Fruit fly (Drosophila melanogaster) whole organism, embryonic: Measurements from ENCODE around the gene ast.
A peak's percentile ranks its signal among the peaks of the same experiment; 100 is the strongest.

Experiments used
- Ada2b ChIP-seq: fragments of 200-800 bp; sonication (Bioruptor generic); IDR thresholded peaks from 2 replicates; pipeline ENCODE4 v1.3.6; 2022; ENCODE audit warnings: missing biosample characterization, missing genetic modification characterization
- CG10959 ChIP-seq: fragments of 200-800 bp; sonication (Bioruptor generic); IDR thresholded peaks from 2 replicates; pipeline ENCODE4 v1.3.6; 2022; ENCODE audit warnings: missing biosample characterization, missing genetic modification characterization
- CG11456 ChIP-seq: fragments of 200-800 bp; sonication (Bioruptor generic); IDR thresholded peaks from 3 replicates; pipeline ENCODE4 v1.3.6; 2022; ENCODE audit warnings: missing biosample characterization, missing genetic modification characterization
- CG11504 ChIP-seq: fragments of 200-800 bp; sonication (Bioruptor generic); optimal IDR thresholded peaks from 3 replicates; lab custom pipeline; 2019; ENCODE audit warnings: missing biosample characterization, mild to moderate bottlenecking, missing genetic modification characterization, moderate library complexity
- CG12659 ChIP-seq: fragments of 200-800 bp; sonication (Bioruptor generic); optimal IDR thresholded peaks from 3 replicates; lab custom pipeline; 2017; ENCODE audit warnings: mild to moderate bottlenecking, missing biosample characterization, missing genetic modification reagents, missing genetic modification characterization
- CG14050 ChIP-seq: fragments of 200-800 bp; sonication (Bioruptor generic); IDR thresholded peaks from 3 replicates; pipeline ENCODE4 v1.3.6; 2022; ENCODE audit warnings: missing biosample characterization, missing genetic modification characterization
- CG14667 ChIP-seq: fragments of 200-800 bp; sonication (Bioruptor generic); IDR thresholded peaks from 2 replicates; pipeline ENCODE4 v1.3.6; 2022; ENCODE audit warnings: missing biosample characterization, missing genetic modification characterization
- CG17385 ChIP-seq: fragments of 200-800 bp; sonication (Bioruptor generic); optimal IDR thresholded peaks from 3 replicates; lab custom pipeline; 2018; ENCODE audit warnings: missing biosample characterization, mild to moderate bottlenecking, missing genetic modification characterization
- CG17568 ChIP-seq: fragments of 200-800 bp; sonication (Bioruptor generic); optimal IDR thresholded peaks from 2 replicates; lab custom pipeline; 2018; ENCODE audit warnings: missing biosample characterization, mild to moderate bottlenecking, missing genetic modification characterization, moderate library complexity
- CG18599 ChIP-seq: fragments of 200-800 bp; sonication (Bioruptor generic); optimal IDR thresholded peaks from 3 replicates; lab custom pipeline; 2017; ENCODE audit warnings: missing biosample characterization, missing genetic modification characterization, mild to moderate bottlenecking, moderate library complexity, missing genetic modification reagents
- CG31224 ChIP-seq: fragments of 200-800 bp; sonication (Bioruptor generic); IDR thresholded peaks from 2 replicates; pipeline ENCODE4 v1.3.6; 2022; ENCODE audit warnings: missing biosample characterization, missing genetic modification characterization
- CG3163 ChIP-seq: fragments of 200-800 bp; sonication (Bioruptor generic); optimal IDR thresholded peaks from 3 replicates; lab custom pipeline; 2016; ENCODE audit warnings: missing biosample characterization, missing genetic modification characterization
- CG34376 ChIP-seq: fragments of 200-800 bp; sonication (Bioruptor generic); optimal IDR thresholded peaks from 2 replicates; lab custom pipeline; 2018; ENCODE audit warnings: missing biosample characterization, mild to moderate bottlenecking, missing genetic modification characterization
- CG3995 ChIP-seq: fragments of 200-800 bp; sonication (Bioruptor generic); optimal IDR thresholded peaks from 3 replicates; lab custom pipeline; 2016; ENCODE audit warnings: missing biosample characterization, missing genetic modification characterization
- CG4282 ChIP-seq: fragments of 200-800 bp; sonication (Bioruptor generic); optimal IDR thresholded peaks from 2 replicates; lab custom pipeline; 2016; ENCODE audit warnings: missing biosample characterization, missing genetic modification characterization
- CG4404 ChIP-seq: fragments of 200-800 bp; sonication (Bioruptor generic); IDR thresholded peaks from 2 replicates; pipeline ENCODE4 v1.3.6; 2022; ENCODE audit warnings: missing biosample characterization, missing genetic modification characterization
- CG4707 ChIP-seq: fragments of 200-800 bp; sonication (Bioruptor generic); optimal IDR thresholded peaks from 2 replicates; lab custom pipeline; 2018; ENCODE audit warnings: missing biosample characterization, mild to moderate bottlenecking, missing genetic modification characterization, moderate library complexity
- CG5180 ChIP-seq: fragments of 200-800 bp; sonication (Bioruptor generic); optimal IDR thresholded peaks from 3 replicates; lab custom pipeline; 2017; ENCODE audit warnings: missing biosample characterization, missing genetic modification characterization, mild to moderate bottlenecking, moderate library complexity, missing genetic modification reagents
- CG5245 ChIP-seq: fragments of 200-800 bp; sonication (Bioruptor generic); optimal IDR thresholded peaks from 3 replicates; lab custom pipeline; 2016; ENCODE audit warnings: missing biosample characterization, missing genetic modification characterization
- CG6689 ChIP-seq: fragments of 200-800 bp; sonication (Bioruptor generic); IDR thresholded peaks from 2 replicates; pipeline ENCODE4 v1.3.6; 2022; ENCODE audit warnings: missing biosample characterization, missing genetic modification characterization
- CG9215 ChIP-seq: fragments of 200-800 bp; sonication (Bioruptor generic); IDR thresholded peaks from 2 replicates; pipeline ENCODE4 v1.3.6; 2022; ENCODE audit warnings: missing biosample characterization, missing genetic modification characterization
- CrebB ChIP-seq: fragments of 200-800 bp; sonication (Bioruptor generic); optimal IDR thresholded peaks from 3 replicates; lab custom pipeline; 2018; ENCODE audit warnings: missing biosample characterization, mild to moderate bottlenecking, missing genetic modification characterization
- D19A ChIP-seq: fragments of 200-800 bp; optimal IDR thresholded peaks from 3 replicates; lab custom pipeline; 2019; ENCODE audit warnings: missing biosample characterization, mild to moderate bottlenecking, missing genetic modification characterization, moderate library complexity
- D19B ChIP-seq: fragments of 200-800 bp; sonication (Bioruptor generic); optimal IDR thresholded peaks from 2 replicates; lab custom pipeline; 2017; ENCODE audit warnings: missing biosample characterization, mild to moderate bottlenecking, missing genetic modification characterization
- Eip74EF ChIP-seq, 2 experiments: fragments of 200-800 bp in 1 of 2; fragments of >200 bp in 1 of 2; sonication (Bioruptor generic) in 1 of 2; optimal IDR thresholded peaks; 2 replicates each; lab custom pipeline; 2017 to 2019; ENCODE audit warnings: missing biosample characterization in 2 of 2, missing genetic modification characterization in 2 of 2, mild to moderate bottlenecking in 1 of 2, moderate library complexity in 1 of 2
- Fer3 ChIP-seq: fragments of 200-800 bp; sonication (Bioruptor generic); optimal IDR thresholded peaks from 2 replicates; lab custom pipeline; 2018; ENCODE audit warnings: missing biosample characterization, mild to moderate bottlenecking, missing genetic modification characterization, moderate library complexity
- H15 ChIP-seq: fragments of 200-800 bp; sonication (Bioruptor generic); IDR thresholded peaks from 3 replicates; pipeline ENCODE4 v1.3.6; 2022; ENCODE audit warnings: missing biosample characterization, missing genetic modification characterization
- Oli ChIP-seq: fragments of 200-800 bp; sonication (Bioruptor generic); optimal IDR thresholded peaks from 2 replicates; lab custom pipeline; 2018; ENCODE audit warnings: missing biosample characterization, mild to moderate bottlenecking, missing genetic modification characterization, moderate library complexity
- Sox102F ChIP-seq: fragments of 200-800 bp; sonication (Bioruptor generic); optimal IDR thresholded peaks from 2 replicates; lab custom pipeline; 2018; ENCODE audit warnings: missing biosample characterization, mild to moderate bottlenecking, missing genetic modification characterization, moderate library complexity
- Ssrp ChIP-seq: fragments of 200-800 bp; sonication (Bioruptor generic); optimal IDR thresholded peaks from 2 replicates; lab custom pipeline; 2018; ENCODE audit warnings: missing biosample characterization, mild to moderate bottlenecking, missing genetic modification characterization, moderate library complexity
- chif ChIP-seq, 2 experiments: fragments of 200-800 bp; sonication (Bioruptor generic); optimal IDR thresholded peaks; 3 replicates each; lab custom pipeline; 2016; ENCODE audit warnings: missing biosample characterization in 2 of 2, missing genetic modification characterization in 2 of 2
- dati ChIP-seq: fragments of 200-800 bp; sonication (Bioruptor generic); IDR thresholded peaks from 2 replicates; pipeline ENCODE4 v1.3.6; 2022; ENCODE audit warnings: missing biosample characterization, missing genetic modification characterization
- dmrt11E ChIP-seq: fragments of 200-800 bp; sonication (Bioruptor generic); optimal IDR thresholded peaks from 3 replicates; lab custom pipeline; 2018; ENCODE audit warnings: missing biosample characterization, mild to moderate bottlenecking, missing genetic modification characterization, moderate library complexity
- en ChIP-seq: fragments of 200-800 bp; sonication (Bioruptor generic); optimal IDR thresholded peaks from 2 replicates; lab custom pipeline; 2016; ENCODE audit warnings: missing biosample characterization, missing genetic modification characterization
- gt ChIP-seq: fragments of 200-800 bp; sonication (Bioruptor generic); IDR thresholded peaks from 2 replicates; pipeline ENCODE4 v1.3.6; 2022; ENCODE audit warnings: missing biosample characterization, missing genetic modification characterization
- her ChIP-seq: fragments of 200-800 bp; sonication (Bioruptor generic); optimal IDR thresholded peaks from 2 replicates; lab custom pipeline; 2016; ENCODE audit warnings: missing biosample characterization, missing genetic modification characterization
- ind ChIP-seq: fragments of 200-800 bp; sonication (Bioruptor generic); optimal IDR thresholded peaks from 3 replicates; lab custom pipeline; 2016; ENCODE audit warnings: missing biosample characterization, missing genetic modification characterization
- lbe ChIP-seq: fragments of 200-800 bp; sonication (Bioruptor generic); optimal IDR thresholded peaks from 2 replicates; lab custom pipeline; 2016; ENCODE audit warnings: missing biosample characterization, mild to moderate bottlenecking, missing genetic modification characterization
- lola ChIP-seq, 3 experiments: fragments of >200 bp in 2 of 3; fragments of 200-800 bp in 1 of 3; sonication (Bioruptor generic) in 1 of 3; optimal IDR thresholded peaks; 2 replicates each; lab custom pipeline; 2017 to 2019; ENCODE audit warnings: missing biosample characterization in 3 of 3, missing genetic modification characterization in 3 of 3, mild to moderate bottlenecking in 1 of 3, moderate library complexity in 1 of 3
- lov ChIP-seq, 2 experiments: fragments of 200-800 bp in 1 of 2; fragments of >200 bp in 1 of 2; sonication (Bioruptor generic) in 1 of 2; IDR thresholded peaks in 1 of 2; optimal IDR thresholded peaks in 1 of 2; 2 replicates in 1 of 2; 3 replicates in 1 of 2; pipeline versions ENCODE4 v1.3.6 to Lab custom; 2017 to 2022; ENCODE audit warnings: missing biosample characterization in 1 of 2, missing genetic modification characterization in 1 of 2
- nerfin-2 ChIP-seq: fragments of 200-800 bp; sonication (Bioruptor generic); IDR thresholded peaks from 2 replicates; pipeline ENCODE4 v1.3.6; 2022; ENCODE audit warnings: missing biosample characterization, missing genetic modification characterization; ENCODE audit not compliant: partially characterized antibody
- repo ChIP-seq: fragments of 200-800 bp; sonication (Bioruptor generic); optimal IDR thresholded peaks from 2 replicates; lab custom pipeline; 2016; ENCODE audit warnings: missing biosample characterization, missing genetic modification characterization
- sisA ChIP-seq: fragments of 200-800 bp; sonication (Bioruptor generic); IDR thresholded peaks from 2 replicates; pipeline ENCODE4 v1.3.6; 2022; ENCODE audit warnings: missing biosample characterization, missing genetic modification characterization
- slbo ChIP-seq: fragments of 200-800 bp; sonication (Bioruptor generic); IDR thresholded peaks from 2 replicates; pipeline ENCODE4 v1.3.6; 2022; ENCODE audit warnings: missing biosample characterization, missing genetic modification characterization
- sob ChIP-seq: fragments of 200-800 bp; sonication (Bioruptor generic); IDR thresholded peaks from 2 replicates; pipeline ENCODE4 v1.3.6; 2022; ENCODE audit warnings: missing biosample characterization, missing genetic modification characterization
- sqz ChIP-seq: fragments of 200-800 bp; sonication (Bioruptor generic); optimal IDR thresholded peaks from 3 replicates; lab custom pipeline; 2018; ENCODE audit warnings: missing biosample characterization, mild to moderate bottlenecking, missing genetic modification characterization
- sr ChIP-seq: fragments of 200-800 bp; sonication (Bioruptor generic); IDR thresholded peaks from 3 replicates; pipeline ENCODE4 v1.3.6; 2022; ENCODE audit warnings: missing biosample characterization, missing genetic modification characterization
- stwl ChIP-seq: fragments of 200-800 bp; sonication (Bioruptor generic); optimal IDR thresholded peaks from 3 replicates; lab custom pipeline; 2018; ENCODE audit warnings: missing biosample characterization, mild to moderate bottlenecking, missing genetic modification characterization, moderate library complexity
- tap ChIP-seq: fragments of 200-800 bp; optimal IDR thresholded peaks from 3 replicates; lab custom pipeline; 2019; ENCODE audit warnings: missing biosample characterization, mild to moderate bottlenecking, missing genetic modification characterization, moderate library complexity
- z ChIP-seq: fragments of 200-800 bp; sonication (Bioruptor generic); IDR thresholded peaks from 3 replicates; pipeline ENCODE4 v1.3.6; 2022; ENCODE audit warnings: missing biosample characterization, missing genetic modification characterization

Gene ast

dm6 chr2L:1070332-1070731 is 7.4 kb upstream of the ast start (continued):
- TF ChIP-seq chif (GFP tag; optimal IDR thresholded peaks at IDR 0.05; lab: Kevin White, UChicago) (peak; percentile 20 to 31), CG5180 (GFP tag; lab: Kevin White, UChicago) (no peak), gt (GFP tag; lab: Robert Waterston, UW) (0 out of 2 replicates have a peak, but pooled peaks have one; percentile 32), Sox102F (peak; percentile 41), z (no peak), tap (tag; lab: Kevin White, UChicago) (peak; percentile 10), CG4404 (no peak), CG9215 (GFP tag; lab: Robert Waterston, UW) (no peak; the same call in 1 of the 2 replicates), CG12659 (GFP tag; lab: Kevin White, UChicago) (no peak), CG6689 (GFP tag; lab: Robert Waterston, UW) (peak; percentile 46; the same call in 1 of the 2 replicates), CG10959 (GFP tag; lab: Robert Waterston, UW) (0 out of 2 replicates have a peak, but pooled peaks have one; percentile 6), her (GFP tag; lab: Kevin White, UChicago) (no peak), dati (GFP tag; lab: Robert Waterston, UW) (no peak), ind (GFP tag; lab: Kevin White, UChicago) (peak; percentile 10), dmrt11E (peak; percentile 68), slbo (GFP tag; lab: Robert Waterston, UW) (no peak), D19B (GFP tag; lab: Kevin White, UChicago) (no peak), CG11504 (tag; lab: Kevin White, UChicago) (peak; percentile 40), sqz (no peak), Ssrp (tag; lab: Kevin White, UChicago) (peak; percentile 58), CG31224 (GFP tag; lab: Robert Waterston, UW) (no peak), Oli (peak; percentile 16), en (GFP tag; lab: Kevin White, UChicago) (no peak), sr (GFP tag; lab: Robert Waterston, UW) (no peak), Fer3 (tag; lab: Kevin White, UChicago) (no peak), lola (GFP tag; optimal IDR thresholded peaks at IDR 0.05; lab: Kevin White, UChicago) (peak in 1 of 3 experiments; percentile 42), repo (GFP tag; lab: Kevin White, UChicago) (no peak), CG34376 (no peak), H15 (GFP tag; lab: Robert Waterston, UW) (0 out of 3 replicates have a peak, but pooled peaks have one; percentile 31), Ada2b (GFP tag; lab: Robert Waterston, UW) (no peak), CG11456 (GFP tag; lab: Robert Waterston, UW) (0 out of 3 replicates have a peak, but pooled peaks have one; percentile 46), CG5245 (peak; percentile 3), CG4707 (GFP tag; lab: Kevin White, UChicago) (no peak), CG14667 (GFP tag; lab: Robert Waterston, UW) (no peak), nerfin-2 (GFP tag; lab: Robert Waterston, UW) (no peak), lov (optimal IDR thresholded peaks at IDR 0.05; lab: Kevin White, UChicago) (no peak), lov (GFP tag; IDR thresholded peaks at IDR 0.05; lab: Robert Waterston, UW) (0 out of 3 replicates have a peak, but pooled peaks have one; percentile 28), CG4282 (no peak), CG14050 (GFP tag; lab: Robert Waterston, UW) (no peak), Eip74EF (GFP tag; optimal IDR thresholded peaks at IDR 0.05; lab: Kevin White, UChicago) (no peak), lbe (no peak), CrebB (tag; lab: Kevin White, UChicago) (no peak), CG3995 (GFP tag; lab: Kevin White, UChicago) (no peak), CG17385 (GFP tag; lab: Kevin White, UChicago) (no peak), sisA (GFP tag; lab: Robert Waterston, UW) (peak; percentile 36; the same call in 1 of the 2 replicates), stwl (tag; lab: Kevin White, UChicago) (no peak), sob (GFP tag; lab: Robert Waterston, UW) (no peak), D19A (tag; lab: Kevin White, UChicago) (peak; percentile 1), CG18599 (GFP tag; lab: Kevin White, UChicago) (peak; percentile 29), CG17568 (GFP tag; lab: Kevin White, UChicago) (no peak), CG3163 (GFP tag; lab: Kevin White, UChicago) (no peak)
